Worm (Caenorhabditis elegans): ENCODE results near the gene srh-89.
A peak's percentile ranks its signal among the peaks of the same experiment; 100 is the strongest.
"Not testable (repeated sequence)": the region's sequence is repeated elsewhere in the genome, so short reads cannot be mapped to it uniquely, and the experiment has no call there.

srh-89 gene

ce11 chrV:7446965-7447364, 17.6 kb downstream of the srh-89 start, which contains the start of gene F25E5.5:
F25E5.5 (plus strand) TSS chrV:7447265.
- TF ChIP-seq ztf-11 (tag; optimal IDR thresholded peaks at IDR 0.05) (no peak), nhr-28 (tag; optimal IDR thresholded peaks at IDR 0.05) (peak; percentile 44), mxl-3 (GFP tag; optimal IDR thresholded peaks at IDR 0.05) (no peak), hlh-30 (tag; optimal IDR thresholded peaks at IDR 0.05; ENCODE audit: insufficient read depth) (peak; percentile 14), daf-12 (tag; optimal IDR thresholded peaks at IDR 0.05) (no peak), cey-2 (tag; optimal IDR thresholded peaks at IDR 0.05; ENCODE audit: borderline replicate concordance, insufficient read depth) (no peak), dmd-8 (GFP tag; IDR thresholded peaks at IDR 0.05) (no peak), F44E2.7 (GFP tag; IDR thresholded peaks at IDR 0.05) (no peak)

- TF ChIP-seq mdl-1 (tag; optimal IDR thresholded peaks at IDR 0.05); ZK337.2 (GFP tag; IDR thresholded peaks at IDR 0.05); nhr-25 (tag; optimal IDR thresholded peaks at IDR 0.05; ENCODE audit: borderline replicate concordance, insufficient read depth): not testable (repeated sequence)
These were observed 20.3 kb downstream of the srh-89 start, which contains the start of gene nhr-141 for ce11 chrV:7444331-7444730. nhr-141 (plus strand) TSS chrV:7444661.

- TF ChIP-seq zip-11 (GFP tag; IDR thresholded peaks at IDR 0.05) = peak; percentile 62; the same call in 1 of the 2 replicates
- TF ChIP-seq vab-7 (GFP tag; IDR thresholded peaks at IDR 0.05) = 0 out of 2 replicates have a peak, but pooled peaks have one; percentile 25
- 0 out of 4 replicates have a peak, but pooled peaks of 1 of the 2 experiments have one; percentile 17 for TF ChIP-seq madf-5 (GFP tag; IDR thresholded peaks at IDR 0.05)
- 0 out of 2 replicates have a peak, but pooled peaks have one; percentile 36 for TF ChIP-seq tag-97 (GFP tag; IDR thresholded peaks at IDR 0.05)
- TF ChIP-seq arid-1 (GFP tag; conservative IDR thresholded peaks at IDR 0.05) = 0 out of 2 replicates have a peak, but pooled peaks have one; percentile 41
These were observed 21.1 kb downstream of the srh-89 start for ce11 chrV:7443480-7443879.

ce11 chrV:7439807-7440206, 24.8 kb downstream of the srh-89 start, which contains the start of gene try-13:
try-13 (plus strand) TSS chrV:7440107.
- TF ChIP-seq ctbp-1 (GFP tag; IDR thresholded peaks at IDR 0.05) (no peak), nhr-41 (GFP tag; IDR thresholded peaks at IDR 0.05) (no peak), nhr-237 (tag; optimal IDR thresholded peaks at IDR 0.05) (no peak), mxl-3 (GFP tag; optimal IDR thresholded peaks at IDR 0.05) (no peak), dve-1 (tag; optimal IDR thresholded peaks at IDR 0.05; ENCODE audit: insufficient read depth) (no peak), zip-2 (tag; optimal IDR thresholded peaks at IDR 0.05) (no peak), rbr-2 (tag; optimal IDR thresholded peaks at IDR 0.05) (no peak), cey-2 (tag; optimal IDR thresholded peaks at IDR 0.05; ENCODE audit: borderline replicate concordance, insufficient read depth) (no peak), nhr-77 (tag; optimal IDR thresholded peaks at IDR 0.05) (no peak), arid-1 (GFP tag; conservative IDR thresholded peaks at IDR 0.05) (no peak), F26F4.8 (GFP tag; conservative IDR thresholded peaks at IDR 0.05) (no peak), php-3 (GFP tag; IDR thresholded peaks at IDR 0.05) (no peak), zip-11 (GFP tag; IDR thresholded peaks at IDR 0.05) (no peak), lin-15B (tag; optimal IDR thresholded peaks at IDR 0.05) (no peak), gei-8 (GFP tag; optimal IDR thresholded peaks at IDR 0.05) (no peak), unc-39 (tag; optimal IDR thresholded peaks at IDR 0.05) (no peak), duxl-1 (tag; optimal IDR thresholded peaks at IDR 0.05; ENCODE audit: poor library complexity) (no peak), vab-7 (GFP tag; IDR thresholded peaks at IDR 0.05) (no peak)

- TF ChIP-seq madf-9 (GFP tag; conservative IDR thresholded peaks at IDR 0.05) (no peak), daf-8 (GFP tag; IDR thresholded peaks at IDR 0.05) (no peak), dpl-1 (GFP tag; optimal IDR thresholded peaks at IDR 0.05) (no peak), dmd-9 (GFP tag; IDR thresholded peaks at IDR 0.05) (no peak), lsy-2 (tag; optimal IDR thresholded peaks at IDR 0.05) (no peak), unc-39 (tag; optimal IDR thresholded peaks at IDR 0.05) (no peak), Y75B8A.6 (GFP tag; IDR thresholded peaks at IDR 0.05) (no peak), nhr-102 (tag; optimal IDR thresholded peaks at IDR 0.05) (no peak), cey-2 (tag; optimal IDR thresholded peaks at IDR 0.05; ENCODE audit: borderline replicate concordance, insufficient read depth) (no peak), gei-8 (GFP tag; optimal IDR thresholded peaks at IDR 0.05) (no peak), ztf-11 (tag; optimal IDR thresholded peaks at IDR 0.05) (no peak), Y105C5A.15 (GFP tag; IDR thresholded peaks at IDR 0.05) (no peak), lim-7 (GFP tag; IDR thresholded peaks at IDR 0.05) (no peak), daf-19 (GFP tag; conservative IDR thresholded peaks at IDR 0.05) (no peak), nhr-77 (tag; optimal IDR thresholded peaks at IDR 0.05) (no peak), Y5F2A.4 (GFP tag; optimal IDR thresholded peaks at IDR 0.05) (no peak), dve-1 (tag; optimal IDR thresholded peaks at IDR 0.05; ENCODE audit: insufficient read depth) (no peak), ztf-7 (tag; optimal IDR thresholded peaks at IDR 0.05) (no peak)
These were observed 26.6 kb downstream of the srh-89 start, which contains the start of gene F25E5.16 for ce11 chrV:7437985-7438384. F25E5.16 (plus strand) TSS chrV:7438285.
